Worm (Caenorhabditis elegans): Measurements from ENCODE around the gene mlck-1.
A peak's percentile ranks its signal among the peaks of the same experiment; 100 is the strongest.

The mlck-1 gene

DNA sequence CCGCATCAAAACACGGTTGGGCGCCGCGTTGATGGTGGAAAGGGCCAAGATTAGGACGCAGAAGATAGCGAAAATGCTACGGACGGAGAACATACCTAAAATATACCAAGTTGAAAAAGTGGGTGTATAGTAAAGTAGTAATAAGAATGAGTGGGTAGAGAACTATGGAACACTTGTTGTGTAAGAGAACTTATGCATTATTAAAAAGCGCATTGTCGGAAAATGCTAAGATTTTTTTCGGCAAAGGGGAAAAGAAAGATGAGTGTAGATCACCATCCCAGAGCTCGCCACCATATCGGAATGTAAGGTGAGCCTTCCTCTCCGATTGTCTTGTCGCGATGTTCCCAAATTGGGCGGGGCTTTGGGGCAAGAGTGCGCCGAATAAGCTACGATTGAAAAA is 18.3 kb upstream of the mlck-1 start, which contains the start of gene flp-28:
TSS of gene flp-28 (minus strand) at position 101 of the 400 bp plus-strand sequence.
- TF ChIP-seq zag-1 (tag; optimal IDR thresholded peaks at IDR 0.05) (no peak), ama-1 (optimal IDR thresholded peaks at IDR 0.05) (no peak), vab-15 (tag; optimal IDR thresholded peaks at IDR 0.05) (no peak), swsn-7 (tag; optimal IDR thresholded peaks at IDR 0.05) (no peak), xbp-1 (tag; optimal IDR thresholded peaks at IDR 0.05) (no peak), fkh-4 (tag; optimal IDR thresholded peaks at IDR 0.05; ENCODE audit: borderline replicate concordance) (no peak), rnt-1 (tag; optimal IDR thresholded peaks at IDR 0.05) (no peak), snpc-4 (tag; optimal IDR thresholded peaks at IDR 0.05) (no peak), unc-130 (tag; optimal IDR thresholded peaks at IDR 0.05) (no peak), pax-3 (tag; optimal IDR thresholded peaks at IDR 0.05) (no peak), nhr-237 (tag; optimal IDR thresholded peaks at IDR 0.05) (no peak), aha-1 (tag; optimal IDR thresholded peaks at IDR 0.05) (no peak), nhr-20 (tag; optimal IDR thresholded peaks at IDR 0.05) (no peak)

DNA sequence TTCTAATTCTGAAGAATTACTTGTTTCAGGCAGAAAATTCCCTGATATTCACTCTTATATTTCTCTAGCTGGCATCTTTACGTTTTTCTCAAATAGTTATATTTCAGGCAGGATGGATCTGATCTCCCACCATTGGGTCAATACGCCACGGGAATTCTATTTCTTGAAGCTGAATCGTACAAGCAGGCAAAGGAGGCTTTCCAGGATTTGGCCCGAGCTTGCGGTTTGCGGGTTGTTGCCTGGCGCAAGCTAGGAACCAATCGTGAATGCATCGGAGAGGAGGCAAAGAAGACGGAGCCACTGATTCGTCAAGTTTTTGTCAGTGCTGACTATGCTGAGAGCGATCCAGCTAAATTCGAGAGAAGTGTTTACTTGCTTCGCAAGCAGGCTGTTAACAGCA is 15.5 kb upstream of the mlck-1 start:
- TF ChIP-seq xbp-1 (tag; optimal IDR thresholded peaks at IDR 0.05) (no peak), C34B4.2 (tag; optimal IDR thresholded peaks at IDR 0.05) (no peak), lin-14 (GFP tag; optimal IDR thresholded peaks at IDR 0.05) (no peak), nhr-28 (tag; optimal IDR thresholded peaks at IDR 0.05) (no peak), tlp-1 (tag; optimal IDR thresholded peaks at IDR 0.05) (no peak), grh-1 (GFP tag; IDR thresholded peaks at IDR 0.05) (no peak), swsn-7 (tag; optimal IDR thresholded peaks at IDR 0.05) (no peak), ceh-82 (tag; optimal IDR thresholded peaks at IDR 0.05) (no peak), sox-4 (tag; optimal IDR thresholded peaks at IDR 0.05) (no peak)

DNA sequence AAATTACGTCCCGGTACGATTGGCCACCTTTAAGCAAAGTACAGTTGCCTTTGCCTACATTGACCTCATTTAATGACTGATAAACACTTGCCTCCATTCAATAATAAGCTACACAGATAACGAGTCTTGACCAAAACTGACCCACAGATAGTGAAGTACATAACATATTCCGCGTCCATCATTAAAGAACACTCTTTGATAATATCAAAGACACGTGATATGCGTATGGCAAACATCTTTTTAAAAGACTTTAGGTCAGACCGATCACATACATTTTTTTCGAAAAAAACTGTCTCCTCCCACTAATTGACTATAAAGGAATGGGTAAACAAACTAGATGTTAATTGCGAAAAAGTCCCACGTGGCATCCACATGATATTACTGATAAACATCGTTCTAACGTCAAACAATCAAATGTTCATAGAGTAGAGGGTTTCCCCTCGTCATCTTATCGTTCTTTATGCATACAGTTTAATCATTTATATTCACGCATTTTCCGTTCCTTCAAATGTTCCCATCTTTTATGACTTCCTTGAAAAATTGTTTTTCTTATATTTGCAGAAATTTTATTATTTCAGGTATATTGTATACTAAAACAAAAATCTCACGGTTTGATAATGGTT is 14.6 kb upstream of the mlck-1 start, which contains the start of gene W07E11.1:
TSS of gene W07E11.1 (plus strand) at position 573 of the 623 bp plus-strand sequence.
- no peak for TF ChIP-seq snpc-4 (tag; optimal IDR thresholded peaks at IDR 0.05)
- TF ChIP-seq hlh-17 (GFP tag; optimal IDR thresholded peaks at IDR 0.05; ENCODE audit: borderline replicate concordance) = no peak
- peak in 1 of 2 experiments; percentile 39 for TF ChIP-seq mdl-1 (tag; optimal IDR thresholded peaks at IDR 0.05)
- TF ChIP-seq ceh-90 (tag; optimal IDR thresholded peaks at IDR 0.05) = no peak
- TF ChIP-seq lin-15B (tag; optimal IDR thresholded peaks at IDR 0.05) = no peak
- TF ChIP-seq nhr-85 (tag) = peak; percentile 86
- TF ChIP-seq pqm-1 (tag; optimal IDR thresholded peaks at IDR 0.05) = no peak
- no peak for TF ChIP-seq nhr-12 (tag; optimal IDR thresholded peaks at IDR 0.05)
- peak; percentile 98 for TF ChIP-seq elt-2 (tag; optimal IDR thresholded peaks at IDR 0.05)
- TF ChIP-seq nhr-90 (tag; optimal IDR thresholded peaks at IDR 0.05; ENCODE audit: poor library complexity) = peak; percentile 68
- no peak for TF ChIP-seq nhr-84 (tag; optimal IDR thresholded peaks at IDR 0.05)
- no peak for TF ChIP-seq vab-15 (tag; optimal IDR thresholded peaks at IDR 0.05)
- TF ChIP-seq blmp-1 (tag; optimal IDR thresholded peaks at IDR 0.05) = peak; percentile 35
- TF ChIP-seq snu-23 (GFP tag; optimal IDR thresholded peaks at IDR 0.05) = peak; percentile 2
- no peak for TF ChIP-seq ces-1 (GFP tag; optimal IDR thresholded peaks at IDR 0.05)
- peak in 1 of 2 experiments; percentile 17 for TF ChIP-seq lsy-2 (tag; optimal IDR thresholded peaks at IDR 0.05)
- peak in 3 of 6 experiments; percentile 25 to 76 (median 25) for TF ChIP-seq elt-3 (tag; optimal IDR thresholded peaks at IDR 0.05)
- TF ChIP-seq efl-3 (GFP tag; optimal IDR thresholded peaks at IDR 0.05) = no peak
- TF ChIP-seq lin-35 (GFP tag; optimal IDR thresholded peaks at IDR 0.05) = peak in 1 of 2 experiments; percentile 66
- no peak for TF ChIP-seq efl-1 (optimal IDR thresholded peaks at IDR 0.05)
- peak in 1 of 2 experiments; percentile 82 for TF ChIP-seq efl-1 (GFP tag; optimal IDR thresholded peaks at IDR 0.05 in 1 of 2)
- TF ChIP-seq zag-1 (tag; optimal IDR thresholded peaks at IDR 0.05) = no peak
- TF ChIP-seq irx-1 (tag; optimal IDR thresholded peaks at IDR 0.05) = no peak
- peak; percentile 72 for TF ChIP-seq nhr-20 (tag; optimal IDR thresholded peaks at IDR 0.05)
- peak; percentile 44; the same call in 1 of the 2 replicates for TF ChIP-seq nhr-19 (GFP tag; conservative IDR thresholded peaks at IDR 0.05)
- TF ChIP-seq tbx-2 (tag; optimal IDR thresholded peaks at IDR 0.05) = peak; percentile 28
- TF ChIP-seq jun-1 (tag; optimal IDR thresholded peaks at IDR 0.05) = no peak
- TF ChIP-seq unc-86 (tag; optimal IDR thresholded peaks at IDR 0.05) = no peak
- TF ChIP-seq C16A3.4 (tag; optimal IDR thresholded peaks at IDR 0.05) = no peak
- TF ChIP-seq nhr-77 (tag; optimal IDR thresholded peaks at IDR 0.05) = no peak
- TF ChIP-seq unc-130 (tag; optimal IDR thresholded peaks at IDR 0.05) = no peak
- TF ChIP-seq nhr-71 (tag; optimal IDR thresholded peaks at IDR 0.05) = peak; percentile 63
- no peak for TF ChIP-seq fkh-8 (tag; optimal IDR thresholded peaks at IDR 0.05)
- TF ChIP-seq lin-14 (GFP tag; optimal IDR thresholded peaks at IDR 0.05) = peak; percentile 34

Data from whole organism, L1 larva.